Fruit fly (Drosophila melanogaster) whole organism, prepupa: ENCODE data around the gene CG33647.

Experiments used
- Blimp-1 ChIP-seq: fragments of 200-800 bp; sonication (Bioruptor generic); optimal IDR thresholded peaks from 3 replicates; lab custom pipeline; 2017; ENCODE audit warnings: missing biosample characterization, missing genetic modification characterization, mild to moderate bottlenecking, moderate library complexity, missing genetic modification reagents
- CG10631 ChIP-seq: fragments of 200-800 bp; sonication (Bioruptor generic); optimal IDR thresholded peaks from 2 replicates; lab custom pipeline; 2016; ENCODE audit warnings: missing biosample characterization, missing genetic modification characterization
- CG10669 ChIP-seq: fragments of 200-800 bp; sonication (Bioruptor generic); optimal IDR thresholded peaks from 3 replicates; lab custom pipeline; 2018; ENCODE audit warnings: missing biosample characterization, mild to moderate bottlenecking, missing genetic modification characterization, moderate library complexity
- CG11294 ChIP-seq: fragments of 200-800 bp; sonication (Bioruptor generic); IDR thresholded peaks from 2 replicates; pipeline ENCODE4 v1.3.6; 2022; ENCODE audit warnings: missing biosample characterization, missing genetic modification characterization
- CG11902 ChIP-seq: fragments of 200-800 bp; sonication (Bioruptor generic); optimal IDR thresholded peaks from 3 replicates; lab custom pipeline; 2016; ENCODE audit warnings: missing biosample characterization, missing genetic modification characterization
- CG15336 ChIP-seq: fragments of 200-800 bp; sonication (Bioruptor generic); IDR thresholded peaks from 2 replicates; pipeline ENCODE4 v1.3.6; 2022; ENCODE audit warnings: missing biosample characterization, missing genetic modification characterization
- CG34406 ChIP-seq: fragments of 200-800 bp; sonication (Bioruptor generic); optimal IDR thresholded peaks from 3 replicates; lab custom pipeline; 2016; ENCODE audit warnings: missing biosample characterization, missing genetic modification characterization
- CG6163 ChIP-seq: fragments of 200-800 bp; sonication (Bioruptor generic); IDR thresholded peaks from 3 replicates; pipeline ENCODE4 v1.3.6; 2022; ENCODE audit warnings: missing biosample characterization, missing genetic modification characterization
- CG6792 ChIP-seq: fragments of 200-800 bp; sonication (Bioruptor generic); optimal IDR thresholded peaks from 3 replicates; lab custom pipeline; 2016; ENCODE audit warnings: missing biosample characterization, missing genetic modification characterization
- CG6808 ChIP-seq: fragments of 200-800 bp; sonication (Bioruptor generic); optimal IDR thresholded peaks from 3 replicates; lab custom pipeline; 2017; ENCODE audit warnings: missing biosample characterization, missing genetic modification characterization, mild to moderate bottlenecking, moderate library complexity, missing genetic modification reagents
- CG6854 ChIP-seq: fragments of 200-800 bp; sonication (Bioruptor generic); optimal IDR thresholded peaks from 2 replicates; lab custom pipeline; 2017; ENCODE audit warnings: missing biosample characterization, mild to moderate bottlenecking, missing genetic modification characterization
- CG7368 ChIP-seq: fragments of 200-800 bp; sonication (Bioruptor generic); optimal IDR thresholded peaks from 3 replicates; lab custom pipeline; 2016; ENCODE audit warnings: missing biosample characterization, missing genetic modification characterization
- CG8319 ChIP-seq: fragments of 200-800 bp; sonication (Bioruptor generic); optimal IDR thresholded peaks from 3 replicates; lab custom pipeline; 2016; ENCODE audit warnings: missing biosample characterization, missing genetic modification characterization
- CG9139 ChIP-seq: fragments of 200-800 bp; sonication (Bioruptor generic); optimal IDR thresholded peaks from 3 replicates; lab custom pipeline; 2017; ENCODE audit warnings: missing biosample characterization, mild to moderate bottlenecking, missing genetic modification characterization
- Eip75B ChIP-seq: fragments of 200-800 bp; sonication (Bioruptor generic); optimal IDR thresholded peaks from 3 replicates; lab custom pipeline; 2016; ENCODE audit warnings: missing biosample characterization, missing genetic modification characterization
- Ets21C ChIP-seq: fragments of 200-800 bp; sonication (Bioruptor generic); optimal IDR thresholded peaks from 3 replicates; lab custom pipeline; 2016; ENCODE audit warnings: missing biosample characterization, missing genetic modification characterization
- Ets96B ChIP-seq: fragments of 200-800 bp; optimal IDR thresholded peaks from 2 replicates; lab custom pipeline; 2019; ENCODE audit warnings: missing biosample characterization, mild to moderate bottlenecking, missing genetic modification characterization, moderate library complexity
- Gug ChIP-seq: fragments of 200-800 bp; sonication (Bioruptor generic); IDR thresholded peaks from 2 replicates; pipeline ENCODE4 v1.3.6; 2022; ENCODE audit warnings: missing biosample characterization, missing genetic modification characterization
- Hr38 ChIP-seq: sonication (Bioruptor generic); optimal IDR thresholded peaks from 2 replicates; lab custom pipeline; 2016; ENCODE audit warnings: missing biosample characterization, missing genetic modification characterization
- Hr4 ChIP-seq: fragments of 200-800 bp; sonication (Bioruptor generic); optimal IDR thresholded peaks from 3 replicates; lab custom pipeline; 2016; ENCODE audit warnings: missing biosample characterization, missing genetic modification characterization
- OdsH ChIP-seq: fragments of 200-800 bp; sonication (Bioruptor generic); optimal IDR thresholded peaks from 3 replicates; lab custom pipeline; 2016; ENCODE audit warnings: missing biosample characterization, missing genetic modification characterization
- Sox102F ChIP-seq: fragments of 200-800 bp; sonication (Bioruptor generic); optimal IDR thresholded peaks from 2 replicates; lab custom pipeline; 2016; ENCODE audit warnings: missing biosample characterization, mild to moderate bottlenecking, missing genetic modification characterization
- Sox15 ChIP-seq: fragments of 200-800 bp; sonication (Bioruptor generic); optimal IDR thresholded peaks from 3 replicates; lab custom pipeline; 2016; ENCODE audit warnings: missing biosample characterization, missing genetic modification characterization
- acj6 ChIP-seq: fragments of 200-800 bp; sonication (Bioruptor generic); optimal IDR thresholded peaks from 3 replicates; lab custom pipeline; 2016; ENCODE audit warnings: missing biosample characterization, missing genetic modification characterization
- cyc ChIP-seq: fragments of 200-800 bp; sonication (Bioruptor generic); optimal IDR thresholded peaks from 3 replicates; lab custom pipeline; 2016; ENCODE audit warnings: missing biosample characterization, missing genetic modification characterization
- dac ChIP-seq: fragments of 200-800 bp; sonication (Bioruptor generic); optimal IDR thresholded peaks from 2 replicates; lab custom pipeline; 2017; ENCODE audit warnings: missing biosample characterization, mild to moderate bottlenecking, missing genetic modification characterization
- eg ChIP-seq: fragments of 200-800 bp; sonication (Bioruptor generic); IDR thresholded peaks from 3 replicates; pipeline ENCODE4 v1.3.6; 2022; ENCODE audit warnings: missing biosample characterization, missing genetic modification characterization
- fd59A ChIP-seq: fragments of 200-800 bp; sonication (Bioruptor generic); optimal IDR thresholded peaks from 2 replicates; lab custom pipeline; 2017; ENCODE audit warnings: missing biosample characterization, mild to moderate bottlenecking, missing genetic modification characterization, missing genetic modification reagents
- fd85E ChIP-seq: fragments of 200-800 bp; sonication (Bioruptor generic); optimal IDR thresholded peaks from 3 replicates; lab custom pipeline; 2016; ENCODE audit warnings: missing biosample characterization, missing genetic modification characterization
- fkh ChIP-seq: fragments of 200-800 bp; sonication (Bioruptor generic); optimal IDR thresholded peaks from 3 replicates; lab custom pipeline; 2017; ENCODE audit warnings: missing biosample characterization, mild to moderate bottlenecking, missing genetic modification characterization, moderate library complexity
- net ChIP-seq: fragments of 200-800 bp; sonication (Bioruptor generic); optimal IDR thresholded peaks from 3 replicates; lab custom pipeline; 2016; ENCODE audit warnings: missing biosample characterization, missing genetic modification characterization
- salr ChIP-seq, 2 experiments: fragments of 200-800 bp; sonication (Bioruptor generic); optimal IDR thresholded peaks; 3 replicates each; lab custom pipeline; 2016 to 2018; ENCODE audit warnings: missing biosample characterization in 2 of 2, missing genetic modification characterization in 2 of 2, mild to moderate bottlenecking in 1 of 2
- spab ChIP-seq: fragments of 200-800 bp; sonication (Bioruptor generic); optimal IDR thresholded peaks from 2 replicates; lab custom pipeline; 2017; ENCODE audit warnings: missing biosample characterization, mild to moderate bottlenecking, missing genetic modification characterization, missing genetic modification reagents
- ss ChIP-seq, 2 experiments: fragments of 200-800 bp; sonication (Bioruptor generic); optimal IDR thresholded peaks; 2 replicates in 1 of 2; 3 replicates in 1 of 2; lab custom pipeline; 2017 to 2018; ENCODE audit warnings: mild to moderate bottlenecking in 2 of 2, missing biosample characterization in 2 of 2, missing genetic modification characterization in 2 of 2, moderate library complexity in 1 of 2
- svp ChIP-seq: fragments of 200-800 bp; sonication (Bioruptor generic); peaks from one replicate; lab custom pipeline; 2016; ENCODE audit warnings: missing biosample characterization, missing genetic modification characterization
- vri ChIP-seq: fragments of 200-800 bp; sonication (Bioruptor generic); optimal IDR thresholded peaks from 3 replicates; lab custom pipeline; 2016; ENCODE audit warnings: missing biosample characterization, mild to moderate bottlenecking, missing genetic modification characterization

Gene CG33647

dm6 chr3L:19199680-19200278 is 36.4 kb upstream of the CG33647 start:
- TF ChIP-seq CG6854 (GFP tag; lab: Kevin White, UChicago): no peak
- TF ChIP-seq svp: peak; percentile 35
- peak; percentile 34; the same call in 1 of the 3 replicates for TF ChIP-seq eg (GFP tag; lab: Robert Waterston, UW)

- TF ChIP-seq CG6808 (GFP tag; lab: Kevin White, UChicago): peak; percentile 45
- no peak for TF ChIP-seq Ets96B (tag; lab: Kevin White, UChicago)
- TF ChIP-seq fkh: no peak
- no peak for TF ChIP-seq CG6792 (GFP tag; lab: Kevin White, UChicago)
- TF ChIP-seq dac (GFP tag; lab: Kevin White, UChicago): no peak
- no peak for TF ChIP-seq CG11294
- no peak for TF ChIP-seq salr (GFP tag; optimal IDR thresholded peaks at IDR 0.05; lab: Kevin White, UChicago)
- TF ChIP-seq ss (GFP tag; optimal IDR thresholded peaks at IDR 0.05; lab: Kevin White, UChicago): peak in 1 of 2 experiments; percentile 6
- TF ChIP-seq CG9139 (GFP tag; lab: Kevin White, UChicago): no peak
- no peak for TF ChIP-seq acj6 (GFP tag; lab: Kevin White, UChicago)
- TF ChIP-seq, all 60 proteins: peak for 2
Measured at dm6 chr3L:19200393-19200792, 35.8 kb upstream of the CG33647 start.

dm6 chr3L:19202116-19202515 is 34.0 kb upstream of the CG33647 start:
- TF ChIP-seq dac (GFP tag; lab: Kevin White, UChicago) (no peak), CG6163 (GFP tag; lab: Robert Waterston, UW) (no peak), cyc (GFP tag; lab: Kevin White, UChicago) (no peak), Sox102F (GFP tag; lab: Kevin White, UChicago) (no peak), CG34406 (GFP tag; lab: Kevin White, UChicago) (no peak), fd59A (GFP tag; lab: Kevin White, UChicago) (no peak), CG7368 (GFP tag; lab: Kevin White, UChicago) (no peak), CG11294 (no peak), CG10669 (GFP tag; lab: Kevin White, UChicago) (no peak), CG10631 (GFP tag; lab: Kevin White, UChicago) (no peak), CG15336 (GFP tag; lab: Robert Waterston, UW) (no peak)

dm6 chr3L:19204402-19204801 is 31.8 kb upstream of the CG33647 start:
- TF ChIP-seq OdsH (GFP tag; lab: Kevin White, UChicago): no peak
- TF ChIP-seq Ets96B (tag; lab: Kevin White, UChicago): no peak
- no peak for TF ChIP-seq spab (GFP tag; lab: Kevin White, UChicago)
- TF ChIP-seq Blimp-1 (GFP tag; lab: Kevin White, UChicago): no peak
- no peak for TF ChIP-seq CG11902
- no peak for TF ChIP-seq CG7368 (GFP tag; lab: Kevin White, UChicago)
- TF ChIP-seq ss (GFP tag; optimal IDR thresholded peaks at IDR 0.05; lab: Kevin White, UChicago): no peak
- no peak for TF ChIP-seq CG10669 (GFP tag; lab: Kevin White, UChicago)
- TF ChIP-seq net: no peak
- no peak for TF ChIP-seq eg (GFP tag; lab: Robert Waterston, UW)
- no peak for TF ChIP-seq Gug (GFP tag; lab: Robert Waterston, UW)
- no peak for TF ChIP-seq CG10631 (GFP tag; lab: Kevin White, UChicago)
- TF ChIP-seq Ets21C (GFP tag; lab: Kevin White, UChicago): no peak
- TF ChIP-seq CG6854 (GFP tag; lab: Kevin White, UChicago): no peak
- no peak for TF ChIP-seq CG8319 (GFP tag; lab: Kevin White, UChicago)
- TF ChIP-seq Hr4: no peak
- TF ChIP-seq, all 60 proteins: peak for 0

DNA sequence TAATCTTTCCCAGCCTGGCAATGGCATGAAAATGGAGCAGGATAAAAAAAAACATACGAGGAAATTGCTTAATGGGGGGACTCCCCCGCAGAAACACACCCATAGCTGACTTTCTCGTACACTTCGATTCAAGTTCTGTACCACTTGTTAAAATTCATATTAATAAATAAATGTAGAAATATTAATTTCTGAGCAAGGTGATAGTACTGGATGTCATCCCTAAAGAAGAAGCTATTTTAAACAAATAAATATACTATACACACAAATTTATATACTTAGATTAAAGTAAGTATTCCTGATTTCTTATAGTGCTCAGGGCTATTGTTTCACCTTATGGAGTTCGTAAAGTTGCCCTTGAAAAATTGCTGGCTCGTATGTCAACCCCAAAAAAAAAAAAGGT is 30.4 kb upstream of the CG33647 start:
- no peak for TF ChIP-seq CG9139 (GFP tag; lab: Kevin White, UChicago)
- peak; percentile 60 for TF ChIP-seq svp
- no peak for TF ChIP-seq Sox15 (GFP tag; lab: Kevin White, UChicago)
- TF ChIP-seq fd59A (GFP tag; lab: Kevin White, UChicago): no peak
- no peak for TF ChIP-seq fd85E (GFP tag; lab: Kevin White, UChicago)
- no peak for TF ChIP-seq Hr38 (GFP tag; lab: Kevin White, UChicago)
- no peak for TF ChIP-seq Eip75B (GFP tag; lab: Kevin White, UChicago)
- TF ChIP-seq vri: no peak
